Fruit fly (Drosophila melanogaster) whole organism, embryonic: ENCODE data around the gene Upf1.
A peak's percentile ranks its signal among the peaks of the same experiment; 100 is the strongest.

Experiments
- CG10209 ChIP-seq: fragments of 200-800 bp; sonication (Bioruptor generic); optimal IDR thresholded peaks from 3 replicates; lab custom pipeline; 2017; ENCODE audit warnings: missing biosample characterization, mild to moderate bottlenecking, missing genetic modification characterization, missing genetic modification reagents
- CG10366 ChIP-seq: fragments of 200-800 bp; sonication (Bioruptor generic); IDR thresholded peaks from 2 replicates; pipeline ENCODE4 v1.3.6; 2022; ENCODE audit warnings: missing biosample characterization, missing genetic modification characterization
- CG10565 ChIP-seq: fragments of 200-800 bp; sonication (Bioruptor generic); optimal IDR thresholded peaks from 3 replicates; lab custom pipeline; 2016; ENCODE audit warnings: missing biosample characterization, mild to moderate bottlenecking, missing genetic modification characterization
- CG10654 ChIP-seq: fragments of 200-800 bp; sonication (Bioruptor generic); optimal IDR thresholded peaks from 2 replicates; lab custom pipeline; 2016; ENCODE audit warnings: missing biosample characterization, missing genetic modification characterization
- CG11695 ChIP-seq: fragments of 200-800 bp; sonication (Bioruptor generic); IDR thresholded peaks from 3 replicates; pipeline ENCODE4 v1.3.6; 2022; ENCODE audit warnings: missing biosample characterization, missing genetic modification characterization
- CG17568 ChIP-seq: fragments of 200-800 bp; sonication (Bioruptor generic); optimal IDR thresholded peaks from 2 replicates; lab custom pipeline; 2018; ENCODE audit warnings: missing biosample characterization, mild to moderate bottlenecking, missing genetic modification characterization, moderate library complexity
- CG18262 ChIP-seq: fragments of 200-800 bp; optimal IDR thresholded peaks from 3 replicates; lab custom pipeline; 2019; ENCODE audit warnings: missing biosample characterization, mild to moderate bottlenecking, missing genetic modification characterization, moderate library complexity
- CG18476 ChIP-seq: fragments of 200-800 bp; sonication (Bioruptor generic); optimal IDR thresholded peaks from 2 replicates; lab custom pipeline; 2016; ENCODE audit warnings: missing biosample characterization, mild to moderate bottlenecking, missing genetic modification characterization
- CG2129 ChIP-seq: fragments of 200-800 bp; sonication (Bioruptor generic); IDR thresholded peaks from 2 replicates; pipeline ENCODE4 v1.3.6; 2022; ENCODE audit warnings: missing biosample characterization, missing genetic modification characterization; ENCODE audit not compliant: partially characterized antibody
- CG2678 ChIP-seq: fragments of 200-800 bp; sonication (Bioruptor generic); optimal IDR thresholded peaks from 3 replicates; lab custom pipeline; 2019; ENCODE audit warnings: missing biosample characterization, mild to moderate bottlenecking, missing genetic modification characterization, moderate library complexity
- CG32532 ChIP-seq: fragments of 200-800 bp; sonication (Bioruptor generic); IDR thresholded peaks from 2 replicates; pipeline ENCODE4 v1.3.6; 2022; ENCODE audit warnings: missing biosample characterization, missing genetic modification characterization
- CG3838 ChIP-seq: fragments of 200-800 bp; sonication (Bioruptor generic); optimal IDR thresholded peaks from 3 replicates; lab custom pipeline; 2016; ENCODE audit warnings: missing biosample characterization, missing genetic modification characterization
- CG3847 ChIP-seq: fragments of 200-800 bp; sonication (Bioruptor generic); IDR thresholded peaks from 2 replicates; pipeline ENCODE4 v1.3.6; 2022; ENCODE audit warnings: missing biosample characterization, missing genetic modification characterization
- CG6254 ChIP-seq: fragments of 200-800 bp; sonication (Bioruptor generic); optimal IDR thresholded peaks from 3 replicates; lab custom pipeline; 2017; ENCODE audit warnings: mild to moderate bottlenecking, missing biosample characterization, missing genetic modification reagents, missing genetic modification characterization
- CG6683 ChIP-seq: fragments of 200-800 bp; sonication (Bioruptor generic); optimal IDR thresholded peaks from 2 replicates; lab custom pipeline; 2017; ENCODE audit warnings: missing biosample characterization, mild to moderate bottlenecking, missing genetic modification characterization, missing genetic modification reagents
- CG7271 ChIP-seq: fragments of 200-800 bp; sonication (Bioruptor generic); optimal IDR thresholded peaks from 2 replicates; lab custom pipeline; 2018; ENCODE audit warnings: missing biosample characterization, mild to moderate bottlenecking, missing genetic modification characterization, moderate library complexity
- CG7928 ChIP-seq: fragments of 200-800 bp; sonication (Bioruptor generic); optimal IDR thresholded peaks from 2 replicates; lab custom pipeline; 2017; ENCODE audit warnings: missing biosample characterization, mild to moderate bottlenecking, missing genetic modification characterization
- CG8089 ChIP-seq: fragments of 200-800 bp; sonication (Bioruptor generic); optimal IDR thresholded peaks from 3 replicates; lab custom pipeline; 2016; ENCODE audit warnings: missing biosample characterization, missing genetic modification characterization
- CG8281 ChIP-seq: fragments of 200-800 bp; sonication (Bioruptor generic); optimal IDR thresholded peaks from 2 replicates; lab custom pipeline; 2018; ENCODE audit warnings: missing biosample characterization, mild to moderate bottlenecking, missing genetic modification characterization, moderate library complexity
- CTCF ChIP-seq: fragments of 200-800 bp; sonication (Bioruptor generic); optimal IDR thresholded peaks from 2 replicates; lab custom pipeline; 2017; ENCODE audit warnings: missing biosample characterization, mild to moderate bottlenecking, missing genetic modification characterization, moderate library complexity
- CkIIα-i1 ChIP-seq: fragments of 200-800 bp; sonication (Bioruptor generic); IDR thresholded peaks from 2 replicates; pipeline ENCODE4 v1.3.6; 2022; ENCODE audit warnings: missing biosample characterization, missing genetic modification characterization
- Eip74EF ChIP-seq, 2 experiments: fragments of 200-800 bp in 1 of 2; fragments of >200 bp in 1 of 2; sonication (Bioruptor generic) in 1 of 2; optimal IDR thresholded peaks; 2 replicates each; lab custom pipeline; 2017 to 2019; ENCODE audit warnings: missing biosample characterization in 2 of 2, missing genetic modification characterization in 2 of 2, mild to moderate bottlenecking in 1 of 2, moderate library complexity in 1 of 2
- Fer2 ChIP-seq: fragments of 200-800 bp; sonication (Bioruptor generic); optimal IDR thresholded peaks from 2 replicates; lab custom pipeline; 2018; ENCODE audit warnings: missing biosample characterization, mild to moderate bottlenecking, missing genetic modification characterization, moderate library complexity
- H2.0 ChIP-seq: fragments of 200-800 bp; sonication (Bioruptor generic); IDR thresholded peaks from 2 replicates; pipeline ENCODE4 v1.3.6; 2022; ENCODE audit warnings: missing biosample characterization, missing genetic modification characterization
- HLH54F ChIP-seq: fragments of 200-800 bp; sonication (Bioruptor generic); optimal IDR thresholded peaks from 3 replicates; lab custom pipeline; 2016; ENCODE audit warnings: missing biosample characterization, missing genetic modification characterization
- MESR4 ChIP-seq: fragments of 200-800 bp; sonication (Bioruptor generic); optimal IDR thresholded peaks from 2 replicates; lab custom pipeline; 2018; ENCODE audit warnings: missing biosample characterization, mild to moderate bottlenecking, missing genetic modification characterization, moderate library complexity
- Poxn ChIP-seq: fragments of 200-800 bp; sonication (Bioruptor generic); IDR thresholded peaks from 2 replicates; pipeline ENCODE4 v1.3.6; 2022; ENCODE audit warnings: missing biosample characterization, missing genetic modification characterization
- Ravus ChIP-seq: fragments of 200-800 bp; sonication (Bioruptor generic); IDR thresholded peaks from 2 replicates; pipeline ENCODE4 v1.3.6; 2022; ENCODE audit warnings: missing biosample characterization, missing genetic modification characterization
- Xbp1 ChIP-seq: fragments of 200-800 bp; sonication (Bioruptor generic); optimal IDR thresholded peaks from 3 replicates; lab custom pipeline; 2016; ENCODE audit warnings: missing biosample characterization, mild to moderate bottlenecking, missing genetic modification characterization
- ase ChIP-seq: fragments of 200-800 bp; sonication (Bioruptor generic); IDR thresholded peaks from 3 replicates; pipeline ENCODE4 v1.3.6; 2022; ENCODE audit warnings: missing biosample characterization, missing genetic modification characterization
- ash1 ChIP-seq: fragments of 200-800 bp; sonication (Bioruptor generic); optimal IDR thresholded peaks from 2 replicates; lab custom pipeline; 2018; ENCODE audit warnings: missing biosample characterization, mild to moderate bottlenecking, missing genetic modification characterization
- btn ChIP-seq: fragments of 200-800 bp; sonication (Bioruptor generic); optimal IDR thresholded peaks from 2 replicates; lab custom pipeline; 2016; ENCODE audit warnings: missing biosample characterization, missing genetic modification characterization
- cad ChIP-seq: fragments of >200 bp; optimal IDR thresholded peaks from 2 replicates; lab custom pipeline; 2017; ENCODE audit warnings: missing biosample characterization, missing genetic modification characterization
- cwo ChIP-seq: fragments of 200-800 bp; sonication (Bioruptor generic); optimal IDR thresholded peaks from 3 replicates; lab custom pipeline; 2017; ENCODE audit warnings: missing biosample characterization, missing genetic modification characterization, mild to moderate bottlenecking, moderate library complexity, missing genetic modification reagents
- dpn ChIP-seq, 2 experiments: fragments of 200-800 bp; sonication (Bioruptor generic); optimal IDR thresholded peaks; 3 replicates each; lab custom pipeline; 2016; ENCODE audit warnings: missing biosample characterization in 2 of 2, missing genetic modification characterization in 2 of 2
- esg ChIP-seq: fragments of 200-800 bp; sonication (Bioruptor generic); conservative IDR thresholded peaks from 2 replicates; pipeline ENCODE4 v1.3.6; 2022; ENCODE audit warnings: missing biosample characterization, missing genetic modification characterization
- fd3F ChIP-seq: fragments of 200-800 bp; sonication (Bioruptor generic); optimal IDR thresholded peaks from 2 replicates; lab custom pipeline; 2018; ENCODE audit warnings: missing biosample characterization, mild to moderate bottlenecking, missing genetic modification characterization, moderate library complexity
- gro ChIP-seq: fragments of 200-800 bp; sonication (Bioruptor generic); optimal IDR thresholded peaks from 2 replicates; lab custom pipeline; 2016; ENCODE audit warnings: missing biosample characterization, missing genetic modification characterization
- ham ChIP-seq: fragments of 200-800 bp; sonication (Bioruptor generic); IDR thresholded peaks from 2 replicates; pipeline ENCODE4 v1.3.6; 2022; ENCODE audit warnings: missing biosample characterization, missing genetic modification characterization
- mld ChIP-seq: fragments of 200-800 bp; sonication (Bioruptor generic); IDR thresholded peaks from 3 replicates; pipeline ENCODE4 v1.3.6; 2022; ENCODE audit warnings: missing biosample characterization, missing genetic modification characterization; ENCODE audit not compliant: partially characterized antibody
- nerfin-1 ChIP-seq: fragments of 200-800 bp; sonication (Bioruptor generic); optimal IDR thresholded peaks from 3 replicates; lab custom pipeline; 2019; ENCODE audit warnings: missing biosample characterization, mild to moderate bottlenecking, missing genetic modification characterization, moderate library complexity
- nerfin-2 ChIP-seq: fragments of 200-800 bp; sonication (Bioruptor generic); IDR thresholded peaks from 2 replicates; pipeline ENCODE4 v1.3.6; 2022; ENCODE audit warnings: missing biosample characterization, missing genetic modification characterization; ENCODE audit not compliant: partially characterized antibody
- onecut ChIP-seq: fragments of 200-800 bp; sonication (Bioruptor generic); IDR thresholded peaks from 2 replicates; pipeline ENCODE4 v1.3.6; 2022; ENCODE audit warnings: missing biosample characterization, missing genetic modification characterization
- phol ChIP-seq: fragments of 200-800 bp; sonication (Bioruptor generic); optimal IDR thresholded peaks from 3 replicates; lab custom pipeline; 2018; ENCODE audit warnings: missing biosample characterization, mild to moderate bottlenecking, missing genetic modification characterization, moderate library complexity
- pnt ChIP-seq: fragments of 200-800 bp; sonication (Bioruptor generic); optimal IDR thresholded peaks from 3 replicates; lab custom pipeline; 2016; ENCODE audit warnings: missing biosample characterization, missing genetic modification characterization
- psq ChIP-seq: fragments of 200-800 bp; sonication (Bioruptor generic); optimal IDR thresholded peaks from 2 replicates; lab custom pipeline; 2017; ENCODE audit warnings: missing biosample characterization, missing genetic modification characterization
- ranshi ChIP-seq: fragments of 200-800 bp; sonication (Bioruptor generic); IDR thresholded peaks from 2 replicates; pipeline ENCODE4 v1.3.6; 2022; ENCODE audit warnings: missing biosample characterization, missing genetic modification characterization
- sisA ChIP-seq: fragments of 200-800 bp; sonication (Bioruptor generic); IDR thresholded peaks from 2 replicates; pipeline ENCODE4 v1.3.6; 2022; ENCODE audit warnings: missing biosample characterization, missing genetic modification characterization
- stc ChIP-seq: fragments of 200-800 bp; sonication (Bioruptor generic); IDR thresholded peaks from 2 replicates; pipeline ENCODE4 v1.3.6; 2022; ENCODE audit warnings: missing biosample characterization, missing genetic modification characterization
- wek ChIP-seq: fragments of 200-800 bp; sonication (Bioruptor generic); optimal IDR thresholded peaks from 3 replicates; lab custom pipeline; 2018; ENCODE audit warnings: missing biosample characterization, mild to moderate bottlenecking, missing genetic modification characterization, moderate library complexity
- zen ChIP-seq: fragments of 200-800 bp; sonication (Bioruptor generic); optimal IDR thresholded peaks from 3 replicates; lab custom pipeline; 2018; ENCODE audit warnings: missing biosample characterization, mild to moderate bottlenecking, missing genetic modification characterization, moderate library complexity

Upf1 gene

DNA sequence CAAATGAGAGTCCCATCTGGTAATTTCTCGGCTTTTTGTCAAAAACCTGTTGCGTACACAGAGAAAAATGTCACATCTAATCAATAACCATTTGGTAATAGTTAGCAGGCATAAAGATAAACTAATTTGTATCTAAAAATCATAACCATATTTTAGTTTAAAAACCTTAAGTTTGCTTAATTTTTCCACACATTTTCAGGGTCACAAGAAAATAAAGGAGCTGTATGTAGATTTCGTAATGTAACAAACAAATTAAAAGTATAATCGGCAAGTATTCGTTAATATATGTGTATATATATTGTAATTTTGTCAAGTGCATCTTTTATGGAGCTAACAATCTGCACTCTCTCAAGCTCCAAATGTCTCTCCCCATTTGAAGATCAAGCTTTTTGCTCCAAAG, 15.8 kb upstream of the Upf1 start (continued):
- no peak for TF ChIP-seq CG2129 (GFP tag; lab: Robert Waterston, UW)
- peak; percentile 96 for TF ChIP-seq CG18262 (tag; lab: Kevin White, UChicago)
- peak; percentile 24 for TF ChIP-seq CG3838
- peak; percentile 87 for TF ChIP-seq fd3F (GFP tag; lab: Kevin White, UChicago)
- peak; percentile 15 for TF ChIP-seq CG10565 (GFP tag; lab: Kevin White, UChicago)
- peak; percentile 42 for TF ChIP-seq CG8089 (GFP tag; lab: Kevin White, UChicago)
- TF ChIP-seq phol (tag; lab: Kevin White, UChicago) = peak; percentile 93
- no peak for TF ChIP-seq cad (GFP tag; lab: Kevin White, UChicago)
- peak; percentile 56 for TF ChIP-seq gro (GFP tag; lab: Kevin White, UChicago)
- TF ChIP-seq mld (GFP tag; lab: Robert Waterston, UW) = no peak
- TF ChIP-seq CG11695 (GFP tag; lab: Robert Waterston, UW) = peak; percentile 93; the same call in 2 of the 3 replicates
- peak; percentile 34 for TF ChIP-seq psq
- TF ChIP-seq CTCF = peak; percentile 58
- TF ChIP-seq CG18476 = peak; percentile 68
- peak; percentile 86 for TF ChIP-seq stc
- TF ChIP-seq esg (GFP tag; lab: Robert Waterston, UW) = peak; percentile 82
- peak; percentile 63 for TF ChIP-seq CG7928 (GFP tag; lab: Kevin White, UChicago)
- peak; percentile 92 for TF ChIP-seq CG32532
- peak; percentile 67 for TF ChIP-seq wek (GFP tag; lab: Kevin White, UChicago)
- peak; percentile 55 for TF ChIP-seq HLH54F (GFP tag; lab: Kevin White, UChicago)
- TF ChIP-seq CG17568 = peak; percentile 86
- peak; percentile 72 for TF ChIP-seq CG10366 (GFP tag; lab: Robert Waterston, UW)
- peak; percentile 76 for TF ChIP-seq zen (tag; lab: Kevin White, UChicago)
- peak; percentile 78 for TF ChIP-seq CG8281 (tag; lab: Kevin White, UChicago)
- peak; percentile 77 for TF ChIP-seq CG6683 (GFP tag; lab: Kevin White, UChicago)
- TF ChIP-seq nerfin-1 (tag; lab: Kevin White, UChicago) = peak; percentile 90
- TF ChIP-seq ase (GFP tag; lab: Robert Waterston, UW) = peak; percentile 74
- TF ChIP-seq Eip74EF (GFP tag; optimal IDR thresholded peaks at IDR 0.05; lab: Kevin White, UChicago) = peak in 1 of 2 experiments; percentile 95
- peak; percentile 88 for TF ChIP-seq CG10209
- peak; percentile 90 for TF ChIP-seq Xbp1 (GFP tag; lab: Kevin White, UChicago)
- TF ChIP-seq CG6254 (GFP tag; lab: Kevin White, UChicago) = peak; percentile 74
- TF ChIP-seq cwo (GFP tag; lab: Kevin White, UChicago) = peak; percentile 85
- TF ChIP-seq Poxn = 0 out of 2 replicates have a peak, but pooled peaks have one; percentile 44
- no peak for TF ChIP-seq CkIIα-i1 (GFP tag; lab: Robert Waterston, UW)
- peak; percentile 78 for TF ChIP-seq Fer2 (tag; lab: Kevin White, UChicago)
- TF ChIP-seq CG2678 (tag; lab: Kevin White, UChicago) = peak; percentile 97
- TF ChIP-seq onecut = peak; percentile 77
- TF ChIP-seq Ravus = peak; percentile 66
- TF ChIP-seq CG3847 (GFP tag; lab: Robert Waterston, UW) = peak; percentile 88
- TF ChIP-seq nerfin-2 = no peak
- TF ChIP-seq ranshi (GFP tag; lab: Robert Waterston, UW) = peak; percentile 80
- TF ChIP-seq H2.0 (GFP tag; lab: Robert Waterston, UW) = peak; percentile 73
- no peak for TF ChIP-seq ash1
- TF ChIP-seq dpn (GFP tag; optimal IDR thresholded peaks at IDR 0.05; lab: Kevin White, UChicago) = peak; percentile 85 to 87
- no peak for TF ChIP-seq btn (GFP tag; lab: Kevin White, UChicago)
- TF ChIP-seq CG10654 (GFP tag; lab: Kevin White, UChicago) = peak; percentile 79
- TF ChIP-seq pnt (GFP tag; lab: Kevin White, UChicago) = peak; percentile 63
- TF ChIP-seq CG7271 (tag; lab: Kevin White, UChicago) = peak; percentile 8
- peak; percentile 5 for TF ChIP-seq MESR4 (GFP tag; lab: Kevin White, UChicago)
- TF ChIP-seq ham (GFP tag; lab: Robert Waterston, UW) = no peak
- TF ChIP-seq sisA (GFP tag; lab: Robert Waterston, UW) = peak; percentile 81
